Fruit fly (Drosophila melanogaster) whole organism, prepupa: Measurements from ENCODE around the gene mAChR-B.

ENCODE experiments used
- CG8119 ChIP-seq: fragments of 200-800 bp; sonication (Bioruptor generic); IDR thresholded peaks from 3 replicates; pipeline ENCODE4 v1.3.6; 2022; ENCODE audit warnings: missing biosample characterization, missing genetic modification characterization
- achi ChIP-seq: fragments of 200-800 bp; sonication (Bioruptor generic); optimal IDR thresholded peaks from 3 replicates; lab custom pipeline; 2016; ENCODE audit warnings: missing biosample characterization, missing genetic modification characterization
- acj6 ChIP-seq: fragments of 200-800 bp; sonication (Bioruptor generic); optimal IDR thresholded peaks from 3 replicates; lab custom pipeline; 2016; ENCODE audit warnings: missing biosample characterization, missing genetic modification characterization
- eg ChIP-seq: fragments of 200-800 bp; sonication (Bioruptor generic); IDR thresholded peaks from 3 replicates; pipeline ENCODE4 v1.3.6; 2022; ENCODE audit warnings: missing biosample characterization, missing genetic modification characterization
- fd85E ChIP-seq: fragments of 200-800 bp; sonication (Bioruptor generic); optimal IDR thresholded peaks from 3 replicates; lab custom pipeline; 2016; ENCODE audit warnings: missing biosample characterization, missing genetic modification characterization

dm6 chr3R:8086952-8087351, 27.9 kb downstream of the mAChR-B start, which contains the start of gene CG7910:
- TF ChIP-seq CG8119 (GFP tag; lab: Robert Waterston, UW), result no peak
- no peak for TF ChIP-seq eg (GFP tag; lab: Robert Waterston, UW)
- TF ChIP-seq fd85E (GFP tag; lab: Kevin White, UChicago), result no peak
- no peak for TF ChIP-seq achi (GFP tag; lab: Kevin White, UChicago)
- TF ChIP-seq acj6 (GFP tag; lab: Kevin White, UChicago), result no peak
